Worm (Caenorhabditis elegans) whole organism, L4 larva: ENCODE data around the gene cblc-1.

ENCODE experiments used
- egl-27 ChIP-seq: sonication (generic microtip); optimal IDR thresholded peaks from 3 replicates; lab custom pipeline; 2017; ENCODE audit warnings: missing biosample characterization, missing genetic modification reagents, missing genetic modification characterization
- nhr-28 ChIP-seq: fragments of 150-350 bp; optimal IDR thresholded peaks from 2 replicates; lab custom pipeline; 2014; ENCODE audit warnings: missing biosample characterization, missing genetic modification characterization
- unc-130 ChIP-seq: sonication (generic microtip); optimal IDR thresholded peaks from 2 replicates; lab custom pipeline; 2016; ENCODE audit warnings: missing genetic modification reagents, missing genetic modification characterization, missing compliant biosample characterization

- TF ChIP-seq egl-27 (tag; lab: Kevin White, UChicago): no peak
- no peak for TF ChIP-seq unc-130 (GFP tag; lab: Kevin White, UChicago)
- no peak for TF ChIP-seq nhr-28 (tag; lab: Kevin White, UChicago)
Observed at ce11 chrII:4941050-4941449, at the start of gene cblc-1.
